Worm (Caenorhabditis elegans): Measurements from ENCODE around the gene sru-4.

sru-4 gene

DNA sequence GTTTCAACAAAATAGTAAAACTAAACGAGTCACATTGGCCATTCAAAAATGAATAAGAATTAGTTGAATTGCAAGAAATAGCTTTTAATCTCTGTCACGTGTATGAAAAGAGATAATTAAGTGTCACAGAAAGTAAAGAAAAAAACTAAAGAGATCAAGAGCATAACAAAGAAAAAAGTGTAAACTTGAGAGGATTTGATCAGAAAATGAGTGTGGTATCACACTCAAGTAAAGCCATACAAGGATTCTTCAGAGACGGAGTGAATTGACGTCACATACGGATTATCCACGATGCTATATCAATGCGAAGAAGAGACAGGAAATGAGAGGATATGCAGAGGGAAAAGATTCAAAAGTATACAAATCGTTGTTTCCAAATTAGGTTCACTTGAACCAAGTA, 28.9 kb upstream of the sru-4 start:
- TF ChIP-seq lsy-2 (tag; optimal IDR thresholded peaks at IDR 0.05), result no peak
- TF ChIP-seq spr-3 (GFP tag; optimal IDR thresholded peaks at IDR 0.05), result no peak
- TF ChIP-seq nhr-77 (tag; optimal IDR thresholded peaks at IDR 0.05), result no peak
- no peak for TF ChIP-seq zfp-3 (GFP tag; conservative IDR thresholded peaks at IDR 0.05)
- no peak for TF ChIP-seq mep-1 (tag; optimal IDR thresholded peaks at IDR 0.05)

ce11 chrIV:9477135-9477928, 20.9 kb upstream of the sru-4 start, which contains the start of gene wrt-3:
Gene wrt-3, minus strand, starts transcription at chrIV:9477456.
- TF ChIP-seq mes-2 (tag; optimal IDR thresholded peaks at IDR 0.05; ENCODE audit: poor library complexity, severe bottlenecking) (no peak), zag-1 (tag; optimal IDR thresholded peaks at IDR 0.05) (no peak), mxl-2 (GFP tag; conservative IDR thresholded peaks at IDR 0.05) (0 out of 2 replicates have a peak, but pooled peaks have one; percentile 20), dmd-9 (GFP tag; IDR thresholded peaks at IDR 0.05) (no peak; the same call in 1 of the 2 replicates), nhr-42 (GFP tag; IDR thresholded peaks at IDR 0.05) (peak; percentile 86), ceh-82 (tag; optimal IDR thresholded peaks at IDR 0.05) (no peak), mep-1 (tag; optimal IDR thresholded peaks at IDR 0.05) (no peak), snpc-4 (tag; optimal IDR thresholded peaks at IDR 0.05) (no peak), zip-11 (GFP tag; IDR thresholded peaks at IDR 0.05) (peak; percentile 79; the same call in 1 of the 2 replicates), ZK546.5 (tag; optimal IDR thresholded peaks at IDR 0.05) (no peak), D1046.2 (GFP tag; IDR thresholded peaks at IDR 0.05) (peak; percentile 92), F49E8.2 (tag; optimal IDR thresholded peaks at IDR 0.05; ENCODE audit: borderline replicate concordance) (peak; percentile 42), lim-7 (GFP tag; IDR thresholded peaks at IDR 0.05) (no peak; the same call in none of the 2 replicates), lin-13 (GFP tag; optimal IDR thresholded peaks at IDR 0.05) (no peak), ceh-44 (GFP tag; IDR thresholded peaks at IDR 0.05) (peak; percentile 88; the same call in 1 of the 2 replicates), ceh-28 (tag; optimal IDR thresholded peaks at IDR 0.05) (no peak), dpl-1 (GFP tag; optimal IDR thresholded peaks at IDR 0.05) (no peak), nhr-48 (tag; optimal IDR thresholded peaks at IDR 0.05) (peak; percentile 76), aha-1 (tag) (peak; percentile 86), unc-62 (GFP tag; optimal IDR thresholded peaks at IDR 0.05 in 1 of 2) (peak in 1 of 2 experiments; percentile 82), unc-62 (tag; optimal IDR thresholded peaks at IDR 0.05) (no peak), pha-4 (GFP tag; IDR thresholded peaks at IDR 0.05) (peak; percentile 91), pha-4 (tag; optimal IDR thresholded peaks at IDR 0.05) (no peak), daf-12 (tag; optimal IDR thresholded peaks at IDR 0.05) (no peak), daf-8 (GFP tag; IDR thresholded peaks at IDR 0.05) (no peak), nhr-76 (tag; optimal IDR thresholded peaks at IDR 0.05) (no peak), dmd-8 (GFP tag; IDR thresholded peaks at IDR 0.05) (peak; percentile 99), nhr-111 (GFP tag; optimal IDR thresholded peaks at IDR 0.05) (peak; percentile 94), nhr-41 (GFP tag; IDR thresholded peaks at IDR 0.05) (peak; percentile 75; the same call in 1 of the 2 replicates), hlh-11 (tag; optimal IDR thresholded peaks at IDR 0.05) (no peak), fos-1 (tag; optimal IDR thresholded peaks at IDR 0.05) (no peak), F26F4.8 (GFP tag; conservative IDR thresholded peaks at IDR 0.05) (peak; percentile 93), lin-15B (tag; optimal IDR thresholded peaks at IDR 0.05) (no peak), ztf-7 (tag; optimal IDR thresholded peaks at IDR 0.05) (peak; percentile 71), snpc-1.2 (GFP tag; IDR thresholded peaks at IDR 0.05) (peak; percentile 96), Y75B8A.6 (GFP tag; IDR thresholded peaks at IDR 0.05) (no peak; the same call in 1 of the 2 replicates), saeg-2 (GFP tag; IDR thresholded peaks at IDR 0.05) (no peak; the same call in 1 of the 2 replicates), madf-5 (GFP tag; IDR thresholded peaks at IDR 0.05) (peak; percentile 89 to 92), ceh-62 (tag; optimal IDR thresholded peaks at IDR 0.05) (no peak), dmd-6 (GFP tag; IDR thresholded peaks at IDR 0.05) (no peak), lin-29 (GFP tag; IDR thresholded peaks at IDR 0.05) (peak; percentile 49; the same call in 1 of the 2 replicates), spr-3 (GFP tag; optimal IDR thresholded peaks at IDR 0.05) (peak; percentile 81), egl-43 (GFP tag; IDR thresholded peaks at IDR 0.05) (no peak), arid-1 (GFP tag; conservative IDR thresholded peaks at IDR 0.05) (peak; percentile 93), unc-130 (GFP tag; optimal IDR thresholded peaks at IDR 0.05) (peak; percentile 67), sdz-12 (GFP tag; optimal IDR thresholded peaks at IDR 0.05) (peak; percentile 93)

Measured in whole organism, L4 larva.